Fruit fly (Drosophila melanogaster) whole organism: Measurements from ENCODE around the gene Ir68b.

Source experiments
- Dll ChIP-seq: fragments of >200 bp; optimal IDR thresholded peaks from 2 replicates; lab custom pipeline; 2017
- psq ChIP-seq: fragments of >200 bp; optimal IDR thresholded peaks from 2 replicates; lab custom pipeline; 2017
- usp ChIP-seq: fragments of >200 bp; optimal IDR thresholded peaks from 2 replicates; lab custom pipeline; 2017; ENCODE audit warnings: missing biosample characterization, missing genetic modification characterization, mixed read lengths

DNA sequence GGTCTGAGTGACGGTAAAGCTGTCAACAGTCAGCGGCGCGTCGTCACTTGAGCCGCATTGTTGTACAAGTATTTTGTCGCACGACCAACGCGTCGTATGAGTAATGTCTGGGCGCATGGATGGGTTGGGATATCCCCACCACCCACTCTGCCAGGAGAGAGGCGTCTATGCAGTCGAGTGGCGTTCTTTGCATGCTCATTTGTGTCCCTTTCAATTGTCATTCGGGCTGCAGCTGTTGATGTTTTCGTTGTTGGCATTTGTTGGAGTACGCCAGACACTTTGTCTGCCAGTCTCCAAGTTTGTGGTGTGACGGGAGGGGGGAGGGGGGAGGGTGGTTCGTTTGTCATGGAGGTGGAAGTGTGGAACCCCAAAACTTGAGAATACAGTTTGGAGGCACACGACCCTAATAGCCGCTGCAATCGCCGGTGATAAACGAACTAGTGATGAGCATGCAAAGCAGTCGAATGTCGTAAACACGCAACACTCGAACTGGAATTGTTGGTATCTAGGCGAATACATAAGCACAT, 35.0 kb upstream of the Ir68b start:
- TF ChIP-seq psq (lab: Kevin White, UChicago) (no peak), usp (GFP tag; lab: Kevin White, UChicago) (no peak), Dll (lab: Kevin White, UChicago) (no peak)
